Fruit fly (Drosophila melanogaster): ENCODE data around the gene Cpr66D.

Cpr66D gene

DNA sequence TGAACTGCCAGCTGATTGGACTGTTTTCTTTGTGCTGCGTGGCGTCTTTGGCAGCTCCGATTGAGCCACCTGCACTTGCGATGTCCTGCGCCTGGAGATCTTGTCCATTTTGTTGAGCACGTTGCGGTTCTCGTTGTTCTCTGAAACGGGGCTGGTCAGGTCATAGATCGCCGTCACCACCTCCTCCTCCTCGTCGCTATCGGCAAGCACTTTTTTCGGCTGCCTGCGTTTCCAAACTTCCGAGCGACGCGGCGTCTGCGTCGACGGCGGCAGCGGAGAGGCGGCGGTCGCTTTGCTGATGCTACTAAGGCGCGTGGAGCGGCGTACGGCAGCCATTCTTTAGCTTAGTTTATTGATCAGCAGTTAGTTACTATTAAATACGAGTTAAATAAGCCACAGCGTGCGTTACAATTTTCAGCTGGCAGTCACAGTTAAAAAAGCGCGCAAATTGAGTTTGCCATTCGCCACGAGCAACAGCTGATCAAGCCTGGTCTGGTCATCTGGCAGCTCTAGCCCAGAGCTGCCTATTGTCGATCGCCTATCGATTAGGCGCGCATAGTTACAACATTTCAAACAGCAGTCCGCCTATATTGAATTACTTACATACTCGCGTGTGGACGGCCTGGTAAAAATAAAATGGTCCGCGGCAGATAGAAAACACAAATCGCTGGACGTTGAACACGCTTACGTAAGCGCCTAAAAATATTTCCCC lies 6.5 kb upstream of the Cpr66D start, which contains the start of gene Cdc6 (continued):
- TF ChIP-seq klu (GFP tag; IDR thresholded peaks at IDR 0.05): no peak
- TF ChIP-seq oc (tag; optimal IDR thresholded peaks at IDR 0.05): no peak
- TF ChIP-seq Bgb (GFP tag; IDR thresholded peaks at IDR 0.05; ENCODE audit: partially characterized antibody): peak; percentile 46; the same call in 1 of the 2 replicates
- no peak for TF ChIP-seq Oli (tag; optimal IDR thresholded peaks at IDR 0.05)
- no peak for TF ChIP-seq chn (GFP tag; optimal IDR thresholded peaks at IDR 0.05)
- peak; percentile 29 for TF ChIP-seq CG9797 (GFP tag; optimal IDR thresholded peaks at IDR 0.05)
- TF ChIP-seq CG14441 (GFP tag; IDR thresholded peaks at IDR 0.05): no peak
- no peak for TF ChIP-seq CG6813 (GFP tag; optimal IDR thresholded peaks at IDR 0.05)
- TF ChIP-seq gcm (GFP tag; optimal IDR thresholded peaks at IDR 0.05): no peak
- peak; percentile 70; the same call in 1 of the 2 replicates for TF ChIP-seq E2f1 (GFP tag; IDR thresholded peaks at IDR 0.05)
- no peak for TF ChIP-seq CG10565 (GFP tag; optimal IDR thresholded peaks at IDR 0.05)
- peak; percentile 93 for TF ChIP-seq CG11560 (tag; IDR thresholded peaks at IDR 0.05)
- TF ChIP-seq NFAT (GFP tag; IDR thresholded peaks at IDR 0.05): no peak
- TF ChIP-seq ewg (GFP tag; optimal IDR thresholded peaks at IDR 0.05): no peak
- TF ChIP-seq TFAM (GFP tag; optimal IDR thresholded peaks at IDR 0.05): no peak
- no peak for TF ChIP-seq CG5180 (GFP tag; optimal IDR thresholded peaks at IDR 0.05)
- TF ChIP-seq otp (GFP tag; IDR thresholded peaks at IDR 0.05): no peak
- TF ChIP-seq CG15269 (tag; optimal IDR thresholded peaks at IDR 0.05): no peak
- TF ChIP-seq CG1602 (GFP tag; optimal IDR thresholded peaks at IDR 0.05): no peak
- TF ChIP-seq Max (GFP tag; optimal IDR thresholded peaks at IDR 0.05): no peak
- peak in 1 of 2 experiments; percentile 4 for TF ChIP-seq Hr78 (GFP tag; optimal IDR thresholded peaks at IDR 0.05)
- no peak for TF ChIP-seq CG1233 (GFP tag; optimal IDR thresholded peaks at IDR 0.05)
- TF ChIP-seq Meics (GFP tag; optimal IDR thresholded peaks at IDR 0.05): no peak
- TF ChIP-seq CG10274 (GFP tag; optimal IDR thresholded peaks at IDR 0.05): no peak
- no peak for TF ChIP-seq CG7745 (tag; optimal IDR thresholded peaks at IDR 0.05)
- no peak for TF ChIP-seq CG9817 (tag; optimal IDR thresholded peaks at IDR 0.05)
- TF ChIP-seq BEAF-32 (GFP tag; optimal IDR thresholded peaks at IDR 0.05): peak; percentile 46
- no peak for TF ChIP-seq Doc3 (GFP tag; IDR thresholded peaks at IDR 0.05; ENCODE audit: partially characterized antibody)
- no peak for TF ChIP-seq mirr (GFP tag; optimal IDR thresholded peaks at IDR 0.05)
- TF ChIP-seq Rfx (GFP tag; IDR thresholded peaks at IDR 0.05): no peak
- no peak for TF ChIP-seq Awh (GFP tag; IDR thresholded peaks at IDR 0.05)
- TF ChIP-seq Hmx (GFP tag; optimal IDR thresholded peaks at IDR 0.05): no peak
- no peak for TF ChIP-seq en (GFP tag; optimal IDR thresholded peaks at IDR 0.05)
- TF ChIP-seq Aef1 (GFP tag; IDR thresholded peaks at IDR 0.05): no peak
- TF ChIP-seq CG30403 (GFP tag; optimal IDR thresholded peaks at IDR 0.05): no peak
- TF ChIP-seq Hr51 (GFP tag; optimal IDR thresholded peaks at IDR 0.05): no peak
- TF ChIP-seq CG15601 (tag; optimal IDR thresholded peaks at IDR 0.05): peak; percentile 12
- no peak for TF ChIP-seq Poxn (GFP tag; IDR thresholded peaks at IDR 0.05)
- no peak for TF ChIP-seq CG10147 (GFP tag; optimal IDR thresholded peaks at IDR 0.05)
- no peak for TF ChIP-seq lilli (GFP tag; optimal IDR thresholded peaks at IDR 0.05)
- TF ChIP-seq az2 (GFP tag; optimal IDR thresholded peaks at IDR 0.05): no peak
- TF ChIP-seq Ada2b (GFP tag; IDR thresholded peaks at IDR 0.05): no peak
- no peak for TF ChIP-seq CG6689 (GFP tag; IDR thresholded peaks at IDR 0.05)
- TF ChIP-seq CG2116 (GFP tag; optimal IDR thresholded peaks at IDR 0.05): peak; percentile 99
- no peak for TF ChIP-seq CG31224 (GFP tag; IDR thresholded peaks at IDR 0.05)
- TF ChIP-seq CG33213 (GFP tag; optimal IDR thresholded peaks at IDR 0.05): no peak
- no peak for TF ChIP-seq CG11398 (GFP tag; optimal IDR thresholded peaks at IDR 0.05)
- no peak for TF ChIP-seq ab (GFP tag; optimal IDR thresholded peaks at IDR 0.05)
- no peak for TF ChIP-seq ERR (GFP tag; optimal IDR thresholded peaks at IDR 0.05)
- TF ChIP-seq CG33557 (GFP tag; optimal IDR thresholded peaks at IDR 0.05): no peak
